Fruit fly (Drosophila melanogaster) whole organism, prepupa: ENCODE measurements around the gene ND-24.

Experiments
- CG10631 ChIP-seq: fragments of 200-800 bp; sonication (Bioruptor generic); optimal IDR thresholded peaks from 2 replicates; lab custom pipeline; 2016; ENCODE audit warnings: missing biosample characterization, missing genetic modification characterization
- CG10669 ChIP-seq: fragments of 200-800 bp; sonication (Bioruptor generic); optimal IDR thresholded peaks from 3 replicates; lab custom pipeline; 2018; ENCODE audit warnings: missing biosample characterization, mild to moderate bottlenecking, missing genetic modification characterization, moderate library complexity
- CG11294 ChIP-seq: fragments of 200-800 bp; sonication (Bioruptor generic); IDR thresholded peaks from 2 replicates; pipeline ENCODE4 v1.3.6; 2022; ENCODE audit warnings: missing biosample characterization, missing genetic modification characterization
- CG11762 ChIP-seq: fragments of 200-800 bp; sonication (Bioruptor generic); optimal IDR thresholded peaks from 3 replicates; lab custom pipeline; 2016; ENCODE audit warnings: missing biosample characterization, missing genetic modification characterization; ENCODE audit not compliant: insufficient read depth
- CG15336 ChIP-seq: fragments of 200-800 bp; sonication (Bioruptor generic); IDR thresholded peaks from 2 replicates; pipeline ENCODE4 v1.3.6; 2022; ENCODE audit warnings: missing biosample characterization, missing genetic modification characterization
- CG1621 ChIP-seq: fragments of 200-800 bp; sonication (Bioruptor generic); optimal IDR thresholded peaks from 3 replicates; lab custom pipeline; 2018; ENCODE audit warnings: missing biosample characterization, mild to moderate bottlenecking, missing genetic modification characterization
- CG16779 ChIP-seq: fragments of 200-800 bp; sonication (Bioruptor generic); optimal IDR thresholded peaks from 3 replicates; lab custom pipeline; 2017; ENCODE audit warnings: missing biosample characterization, mild to moderate bottlenecking, missing genetic modification characterization
- CG3032 ChIP-seq: fragments of 200-800 bp; optimal IDR thresholded peaks from 2 replicates; lab custom pipeline; 2019; ENCODE audit warnings: missing biosample characterization, mild to moderate bottlenecking, missing genetic modification characterization, moderate library complexity
- CG31627 ChIP-seq: fragments of 200-800 bp; sonication (Bioruptor generic); optimal IDR thresholded peaks from 3 replicates; lab custom pipeline; 2016; ENCODE audit warnings: missing biosample characterization, missing genetic modification characterization
- CG34406 ChIP-seq: fragments of 200-800 bp; sonication (Bioruptor generic); optimal IDR thresholded peaks from 3 replicates; lab custom pipeline; 2016; ENCODE audit warnings: missing biosample characterization, missing genetic modification characterization
- CG3919 ChIP-seq: fragments of 200-800 bp; sonication (Bioruptor generic); optimal IDR thresholded peaks from 3 replicates; lab custom pipeline; 2016; ENCODE audit warnings: missing biosample characterization, missing genetic modification characterization
- CG6163 ChIP-seq: fragments of 200-800 bp; sonication (Bioruptor generic); IDR thresholded peaks from 3 replicates; pipeline ENCODE4 v1.3.6; 2022; ENCODE audit warnings: missing biosample characterization, missing genetic modification characterization
- CG6792 ChIP-seq: fragments of 200-800 bp; sonication (Bioruptor generic); optimal IDR thresholded peaks from 3 replicates; lab custom pipeline; 2016; ENCODE audit warnings: missing biosample characterization, missing genetic modification characterization
- CG6808 ChIP-seq: fragments of 200-800 bp; sonication (Bioruptor generic); optimal IDR thresholded peaks from 3 replicates; lab custom pipeline; 2017; ENCODE audit warnings: missing biosample characterization, missing genetic modification characterization, mild to moderate bottlenecking, moderate library complexity, missing genetic modification reagents
- CG6854 ChIP-seq: fragments of 200-800 bp; sonication (Bioruptor generic); optimal IDR thresholded peaks from 2 replicates; lab custom pipeline; 2017; ENCODE audit warnings: missing biosample characterization, mild to moderate bottlenecking, missing genetic modification characterization
- CG8319 ChIP-seq: fragments of 200-800 bp; sonication (Bioruptor generic); optimal IDR thresholded peaks from 3 replicates; lab custom pipeline; 2016; ENCODE audit warnings: missing biosample characterization, missing genetic modification characterization
- CG8632 ChIP-seq: fragments of 200-800 bp; sonication (Bioruptor generic); optimal IDR thresholded peaks from 3 replicates; lab custom pipeline; 2016; ENCODE audit warnings: missing biosample characterization, missing genetic modification characterization
- Eip75B ChIP-seq: fragments of 200-800 bp; sonication (Bioruptor generic); optimal IDR thresholded peaks from 3 replicates; lab custom pipeline; 2016; ENCODE audit warnings: missing biosample characterization, missing genetic modification characterization
- Eip78C ChIP-seq: fragments of 200-800 bp; sonication (Bioruptor generic); peaks from one replicate; lab custom pipeline; 2016; ENCODE audit warnings: missing biosample characterization, missing genetic modification characterization
- Ets96B ChIP-seq: fragments of 200-800 bp; optimal IDR thresholded peaks from 2 replicates; lab custom pipeline; 2019; ENCODE audit warnings: missing biosample characterization, mild to moderate bottlenecking, missing genetic modification characterization, moderate library complexity
- Gug ChIP-seq: fragments of 200-800 bp; sonication (Bioruptor generic); IDR thresholded peaks from 2 replicates; pipeline ENCODE4 v1.3.6; 2022; ENCODE audit warnings: missing biosample characterization, missing genetic modification characterization
- Hr38 ChIP-seq: sonication (Bioruptor generic); optimal IDR thresholded peaks from 2 replicates; lab custom pipeline; 2016; ENCODE audit warnings: missing biosample characterization, missing genetic modification characterization
- Hr39 ChIP-seq: fragments of 200-800 bp; sonication (Bioruptor generic); optimal IDR thresholded peaks from 2 replicates; lab custom pipeline; 2016; ENCODE audit warnings: missing biosample characterization, missing genetic modification characterization
- Lpt ChIP-seq: fragments of 200-800 bp; sonication (Bioruptor generic); optimal IDR thresholded peaks from 3 replicates; lab custom pipeline; 2016; ENCODE audit warnings: missing biosample characterization, missing genetic modification characterization
- Sox102F ChIP-seq: fragments of 200-800 bp; sonication (Bioruptor generic); optimal IDR thresholded peaks from 2 replicates; lab custom pipeline; 2016; ENCODE audit warnings: missing biosample characterization, mild to moderate bottlenecking, missing genetic modification characterization
- Sox14 ChIP-seq: fragments of 200-800 bp; sonication (Bioruptor generic); optimal IDR thresholded peaks from 3 replicates; lab custom pipeline; 2016; ENCODE audit warnings: missing biosample characterization, missing genetic modification characterization
- achi ChIP-seq: fragments of 200-800 bp; sonication (Bioruptor generic); optimal IDR thresholded peaks from 3 replicates; lab custom pipeline; 2016; ENCODE audit warnings: missing biosample characterization, missing genetic modification characterization
- acj6 ChIP-seq: fragments of 200-800 bp; sonication (Bioruptor generic); optimal IDR thresholded peaks from 3 replicates; lab custom pipeline; 2016; ENCODE audit warnings: missing biosample characterization, missing genetic modification characterization
- dac ChIP-seq: fragments of 200-800 bp; sonication (Bioruptor generic); optimal IDR thresholded peaks from 2 replicates; lab custom pipeline; 2017; ENCODE audit warnings: missing biosample characterization, mild to moderate bottlenecking, missing genetic modification characterization
- dsx ChIP-seq: fragments of 200-800 bp; optimal IDR thresholded peaks from 3 replicates; lab custom pipeline; 2019; ENCODE audit warnings: missing biosample characterization, mild to moderate bottlenecking, missing genetic modification characterization, moderate library complexity; ENCODE audit not compliant: poor library complexity, severe bottlenecking
- eg ChIP-seq: fragments of 200-800 bp; sonication (Bioruptor generic); IDR thresholded peaks from 3 replicates; pipeline ENCODE4 v1.3.6; 2022; ENCODE audit warnings: missing biosample characterization, missing genetic modification characterization
- esn ChIP-seq: fragments of 200-800 bp; sonication (Bioruptor generic); optimal IDR thresholded peaks from 2 replicates; lab custom pipeline; 2016; ENCODE audit warnings: missing biosample characterization, mild to moderate bottlenecking, missing genetic modification characterization, moderate library complexity
- fd59A ChIP-seq: fragments of 200-800 bp; sonication (Bioruptor generic); optimal IDR thresholded peaks from 2 replicates; lab custom pipeline; 2017; ENCODE audit warnings: missing biosample characterization, mild to moderate bottlenecking, missing genetic modification characterization, missing genetic modification reagents
- fkh ChIP-seq: fragments of 200-800 bp; sonication (Bioruptor generic); optimal IDR thresholded peaks from 3 replicates; lab custom pipeline; 2017; ENCODE audit warnings: missing biosample characterization, mild to moderate bottlenecking, missing genetic modification characterization, moderate library complexity
- lz ChIP-seq: fragments of 200-800 bp; sonication (Bioruptor generic); optimal IDR thresholded peaks from 3 replicates; lab custom pipeline; 2016; ENCODE audit warnings: missing biosample characterization, missing genetic modification characterization
- net ChIP-seq: fragments of 200-800 bp; sonication (Bioruptor generic); optimal IDR thresholded peaks from 3 replicates; lab custom pipeline; 2016; ENCODE audit warnings: missing biosample characterization, missing genetic modification characterization
- pdm3 ChIP-seq: fragments of 200-800 bp; sonication (Bioruptor generic); optimal IDR thresholded peaks from 3 replicates; lab custom pipeline; 2016; ENCODE audit warnings: missing biosample characterization, missing genetic modification characterization
- spab ChIP-seq: fragments of 200-800 bp; sonication (Bioruptor generic); optimal IDR thresholded peaks from 2 replicates; lab custom pipeline; 2017; ENCODE audit warnings: missing biosample characterization, mild to moderate bottlenecking, missing genetic modification characterization, missing genetic modification reagents
- ss ChIP-seq, 2 experiments: fragments of 200-800 bp; sonication (Bioruptor generic); optimal IDR thresholded peaks; 2 replicates in 1 of 2; 3 replicates in 1 of 2; lab custom pipeline; 2017 to 2018; ENCODE audit warnings: mild to moderate bottlenecking in 2 of 2, missing biosample characterization in 2 of 2, missing genetic modification characterization in 2 of 2, moderate library complexity in 1 of 2
- svp ChIP-seq: fragments of 200-800 bp; sonication (Bioruptor generic); peaks from one replicate; lab custom pipeline; 2016; ENCODE audit warnings: missing biosample characterization, missing genetic modification characterization
- topi ChIP-seq: fragments of 200-800 bp; sonication (Bioruptor generic); optimal IDR thresholded peaks from 3 replicates; lab custom pipeline; 2016; ENCODE audit warnings: missing biosample characterization, missing genetic modification characterization
- vri ChIP-seq: fragments of 200-800 bp; sonication (Bioruptor generic); optimal IDR thresholded peaks from 3 replicates; lab custom pipeline; 2016; ENCODE audit warnings: missing biosample characterization, mild to moderate bottlenecking, missing genetic modification characterization

ND-24 gene

DNA sequence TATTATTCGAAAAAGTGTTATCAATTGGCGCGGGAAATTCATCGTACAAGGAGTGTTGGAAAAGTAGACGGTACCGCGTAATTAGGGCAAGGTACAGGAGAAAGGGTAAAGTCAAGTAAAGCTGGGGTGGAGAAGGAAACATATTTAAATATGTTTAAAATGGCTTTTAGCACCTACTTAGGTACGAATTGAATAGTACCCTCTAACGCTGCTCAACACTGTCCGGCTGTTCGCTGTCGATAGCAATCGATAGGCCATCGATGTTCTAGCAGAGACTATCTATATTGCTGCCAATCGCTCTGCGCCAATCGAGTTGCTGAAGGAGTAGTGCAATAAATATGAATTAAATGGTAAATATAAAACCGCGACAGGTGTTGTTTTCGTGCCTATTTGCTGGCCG, 32.6 kb upstream of the ND-24 start, which contains the start of gene X11L (continued):
- TF ChIP-seq eg (peak; percentile 61; the same call in 2 of the 3 replicates), dac (GFP tag; lab: Kevin White, UChicago) (peak; percentile 21), net (GFP tag; lab: Kevin White, UChicago) (peak; percentile 57), CG34406 (GFP tag; lab: Kevin White, UChicago) (peak; percentile 39), CG11762 (GFP tag; lab: Kevin White, UChicago) (peak; percentile 35), CG6792 (GFP tag; lab: Kevin White, UChicago) (peak; percentile 70), topi (GFP tag; lab: Kevin White, UChicago) (peak; percentile 79), CG6163 (GFP tag; lab: Robert Waterston, UW) (peak; percentile 76), CG16779 (tag; lab: Kevin White, UChicago) (no peak), Hr39 (GFP tag; lab: Kevin White, UChicago) (peak; percentile 82), CG6854 (GFP tag; lab: Kevin White, UChicago) (no peak), lz (GFP tag; lab: Kevin White, UChicago) (peak; percentile 81), achi (GFP tag; lab: Kevin White, UChicago) (peak; percentile 65), Hr38 (GFP tag; lab: Kevin White, UChicago) (no peak), CG6808 (no peak), svp (GFP tag; lab: Kevin White, UChicago) (peak; percentile 73), CG10631 (GFP tag; lab: Kevin White, UChicago) (peak; percentile 78), CG8632 (GFP tag; lab: Kevin White, UChicago) (no peak), Sox102F (GFP tag; lab: Kevin White, UChicago) (peak; percentile 73), CG3032 (peak; percentile 40), CG3919 (GFP tag; lab: Kevin White, UChicago) (peak; percentile 77), CG1621 (peak; percentile 44), CG10669 (no peak), Eip75B (GFP tag; lab: Kevin White, UChicago) (peak; percentile 60), CG11294 (GFP tag; lab: Robert Waterston, UW) (no peak), acj6 (GFP tag; lab: Kevin White, UChicago) (peak; percentile 64), Ets96B (tag; lab: Kevin White, UChicago) (peak; percentile 34), pdm3 (GFP tag; lab: Kevin White, UChicago) (peak; percentile 80), CG8319 (GFP tag; lab: Kevin White, UChicago) (peak; percentile 51), Eip78C (peak; percentile 93), ss (GFP tag; optimal IDR thresholded peaks at IDR 0.05; lab: Kevin White, UChicago) (peak in 1 of 2 experiments; percentile 59), fkh (GFP tag; lab: Kevin White, UChicago) (no peak), CG15336 (GFP tag; lab: Robert Waterston, UW) (0 out of 2 replicates have a peak, but pooled peaks have one; percentile 25)
- TF ChIP-seq, all 60 proteins: peak for 42

DNA sequence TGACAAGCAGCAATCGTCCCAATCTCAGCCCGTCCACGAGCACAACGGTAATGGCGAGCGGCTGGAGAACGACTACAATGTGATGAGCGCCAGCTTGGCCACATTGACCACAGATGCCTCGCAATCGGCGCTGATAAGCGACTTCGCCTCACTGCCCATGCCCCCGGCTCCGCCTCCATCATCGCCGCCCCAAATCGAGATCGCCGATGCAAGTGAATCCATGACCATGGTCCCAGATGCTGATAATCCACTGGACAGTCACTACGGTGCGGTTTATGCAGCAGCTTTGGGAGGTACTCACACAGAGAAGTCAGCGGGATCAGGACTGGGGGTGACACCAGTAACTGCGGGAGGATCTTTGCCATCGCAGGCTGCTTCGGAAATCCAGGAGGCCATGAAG, 29.4 kb upstream of the ND-24 start:
- TF ChIP-seq svp (GFP tag; lab: Kevin White, UChicago), result peak; percentile 99
- peak; percentile 16 for TF ChIP-seq dsx
- TF ChIP-seq acj6 (GFP tag; lab: Kevin White, UChicago), result no peak
- TF ChIP-seq Eip78C, result peak; percentile 40

DNA sequence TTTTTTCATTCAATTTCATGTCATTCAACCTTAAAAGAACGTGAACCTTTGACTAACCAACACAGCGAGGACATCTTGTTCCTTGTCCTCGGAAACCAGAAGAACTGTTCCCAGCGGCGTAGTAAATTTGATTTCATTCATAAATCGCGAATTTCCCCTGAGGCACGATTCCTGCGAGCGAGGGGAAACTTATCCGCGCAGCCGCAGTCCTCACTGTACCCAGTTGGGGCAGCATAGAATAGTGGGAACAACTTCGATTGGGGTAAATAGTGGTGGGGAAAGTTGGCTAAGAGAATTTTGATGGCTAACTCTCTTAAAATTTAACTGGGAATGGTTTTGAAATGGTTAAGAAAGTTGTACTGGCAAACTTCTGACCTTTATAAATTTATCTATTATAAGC, 20.4 kb upstream of the ND-24 start:
- TF ChIP-seq svp (GFP tag; lab: Kevin White, UChicago), result no peak
- TF ChIP-seq CG31627 (GFP tag; lab: Kevin White, UChicago), result no peak
- no peak for TF ChIP-seq lz (GFP tag; lab: Kevin White, UChicago)
- no peak for TF ChIP-seq CG3919 (GFP tag; lab: Kevin White, UChicago)
- no peak for TF ChIP-seq Sox14 (GFP tag; lab: Kevin White, UChicago)
- TF ChIP-seq Lpt (GFP tag; lab: Kevin White, UChicago), result no peak
- no peak for TF ChIP-seq net (GFP tag; lab: Kevin White, UChicago)
- TF ChIP-seq eg, result no peak
- TF ChIP-seq CG6854 (GFP tag; lab: Kevin White, UChicago), result no peak
- TF ChIP-seq vri (GFP tag; lab: Kevin White, UChicago), result no peak
- TF ChIP-seq fd59A (GFP tag; lab: Kevin White, UChicago), result no peak
- TF ChIP-seq CG16779 (tag; lab: Kevin White, UChicago), result no peak
- no peak for TF ChIP-seq spab (GFP tag; lab: Kevin White, UChicago)
- TF ChIP-seq Sox102F (GFP tag; lab: Kevin White, UChicago), result no peak
- TF ChIP-seq pdm3 (GFP tag; lab: Kevin White, UChicago), result no peak
- TF ChIP-seq CG8319 (GFP tag; lab: Kevin White, UChicago), result no peak
- TF ChIP-seq Gug (GFP tag; lab: Robert Waterston, UW), result no peak
- TF ChIP-seq Hr38 (GFP tag; lab: Kevin White, UChicago), result no peak
- no peak for TF ChIP-seq CG8632 (GFP tag; lab: Kevin White, UChicago)
- TF ChIP-seq esn, result no peak
